Worm (Caenorhabditis elegans) whole organism, young adult: ENCODE measurements around the gene ZK228.4.

Experiments
- B0019.2 ChIP-seq: fragments of 200-800 bp; sonication (Bioruptor generic); conservative IDR thresholded peaks from 2 replicates; pipeline ENCODE4 v1.3.6; 2022; ENCODE audit warnings: missing genetic modification reagents, missing genetic modification characterization, missing compliant biosample characterization
- C06A6.2 ChIP-seq: fragments of 200-800 bp; sonication (Bioruptor generic); conservative IDR thresholded peaks from 2 replicates; pipeline ENCODE4 v1.3.6; 2022; ENCODE audit warnings: missing genetic modification characterization, missing compliant biosample characterization
- F49E8.2 ChIP-seq: sonication (generic microtip); optimal IDR thresholded peaks from 3 replicates; lab custom pipeline; 2017; ENCODE audit warnings: missing genetic modification characterization, mild to moderate bottlenecking, missing compliant biosample characterization, antibody characterized with exemption, moderate library complexity; ENCODE audit not compliant: insufficient read depth
- K12H6.12 ChIP-seq: fragments of 200-800 bp; sonication (Bioruptor generic); optimal IDR thresholded peaks from 2 replicates; lab custom pipeline; 2018; ENCODE audit warnings: mild to moderate bottlenecking, missing genetic modification characterization, missing compliant biosample characterization
- Y53F4B.3 ChIP-seq: fragments of 200-800 bp; sonication (Bioruptor generic); IDR thresholded peaks from 2 replicates; pipeline ENCODE4 v1.3.6; 2022; ENCODE audit warnings: missing genetic modification reagents, missing genetic modification characterization, missing compliant biosample characterization
- Y67H2A.10 ChIP-seq: fragments of 200-800 bp; sonication (Bioruptor generic); conservative IDR thresholded peaks from 2 replicates; pipeline ENCODE4 v1.3.6; 2022; ENCODE audit warnings: missing genetic modification reagents, missing genetic modification characterization, missing compliant biosample characterization
- Y79H2A.3 ChIP-seq: fragments of 200-800 bp; sonication (Bioruptor generic); conservative IDR thresholded peaks from 2 replicates; pipeline ENCODE4 v1.3.6; 2022; ENCODE audit warnings: missing genetic modification reagents, missing genetic modification characterization, missing compliant biosample characterization
- athp-1 ChIP-seq: sonication (generic microtip); optimal IDR thresholded peaks from 2 replicates; lab custom pipeline; 2017; ENCODE audit warnings: mild to moderate bottlenecking, missing genetic modification characterization, missing compliant biosample characterization
- attf-3 ChIP-seq: fragments of 200-800 bp; sonication (Bioruptor generic); conservative IDR thresholded peaks from 2 replicates; pipeline ENCODE4 v1.3.6; 2022; ENCODE audit warnings: missing genetic modification reagents, missing genetic modification characterization, missing compliant biosample characterization
- cebp-1 ChIP-seq, 2 experiments: fragments of 200-800 bp in 1 of 2; sonication (Bioruptor generic) in 1 of 2; sonication (generic microtip) in 1 of 2; IDR thresholded peaks in 1 of 2; optimal IDR thresholded peaks in 1 of 2; 2 replicates each; pipeline versions ENCODE4 v1.3.6 to Lab custom; 2017 to 2022; ENCODE audit warnings: missing compliant biosample characterization in 2 of 2, missing genetic modification characterization in 2 of 2, mild to moderate bottlenecking in 1 of 2, missing genetic modification reagents in 1 of 2, moderate library complexity in 1 of 2
- ceh-27 ChIP-seq: fragments of 200-800 bp; sonication (Bioruptor generic); optimal IDR thresholded peaks from 2 replicates; lab custom pipeline; 2018; ENCODE audit warnings: mild to moderate bottlenecking, missing genetic modification characterization, moderate library complexity, missing compliant biosample characterization
- ceh-40 ChIP-seq: fragments of 200-800 bp; sonication (Bioruptor generic); IDR thresholded peaks from 2 replicates; pipeline ENCODE4 v1.3.6; 2022; ENCODE audit warnings: missing genetic modification characterization, missing compliant biosample characterization
- chd-7 ChIP-seq: sonication (generic microtip); optimal IDR thresholded peaks from 2 replicates; lab custom pipeline; 2016; ENCODE audit warnings: mild to moderate bottlenecking, missing genetic modification characterization, moderate library complexity, missing compliant biosample characterization
- die-1 ChIP-seq: sonication (generic microtip); optimal IDR thresholded peaks from 2 replicates; lab custom pipeline; 2016; ENCODE audit warnings: missing genotype, mild to moderate bottlenecking, missing genetic modification characterization, missing compliant biosample characterization
- dox-1 ChIP-seq: fragments of 200-800 bp; sonication (Bioruptor generic); IDR thresholded peaks from 2 replicates; pipeline ENCODE4 v1.3.6; 2022; ENCODE audit warnings: missing genetic modification reagents, missing genetic modification characterization, missing compliant biosample characterization
- efl-1 ChIP-seq: fragments of 150-350 bp; optimal IDR thresholded peaks from 2 replicates; lab custom pipeline; 2014; ENCODE audit warnings: missing biosample characterization, missing genetic modification reagents, missing genetic modification characterization
- egl-18 ChIP-seq: fragments of 200-800 bp; sonication (Bioruptor generic); IDR thresholded peaks from 2 replicates; pipeline ENCODE4 v1.3.6; 2022; ENCODE audit warnings: missing genetic modification reagents, missing genetic modification characterization, missing compliant biosample characterization
- egrh-3 ChIP-seq: fragments of 200-800 bp; sonication (Bioruptor generic); IDR thresholded peaks from 2 replicates; pipeline ENCODE4 v1.3.6; 2022; ENCODE audit warnings: missing genetic modification reagents, missing genetic modification characterization, missing compliant biosample characterization
- hlh-12 ChIP-seq: sonication (generic microtip); optimal IDR thresholded peaks from 2 replicates; lab custom pipeline; 2016; ENCODE audit warnings: missing genetic modification characterization, missing compliant biosample characterization
- hlh-26 ChIP-seq: fragments of 200-800 bp; sonication (Bioruptor generic); conservative IDR thresholded peaks from 2 replicates; pipeline ENCODE4 v1.3.6; 2022; ENCODE audit warnings: missing genetic modification reagents, missing genetic modification characterization, missing compliant biosample characterization
- hmg-1.2 ChIP-seq: fragments of 200-800 bp; sonication (Bioruptor generic); IDR thresholded peaks from 2 replicates; pipeline ENCODE4 v1.3.6; 2022; ENCODE audit warnings: missing genetic modification reagents, missing genetic modification characterization, missing compliant biosample characterization
- hsf-1 ChIP-seq: fragments of 200-800 bp; sonication (Bioruptor generic); IDR thresholded peaks from 2 replicates; pipeline ENCODE4 v1.3.6; 2022; ENCODE audit warnings: missing genetic modification reagents, missing genetic modification characterization, missing compliant biosample characterization
- let-526 ChIP-seq: fragments of 200-800 bp; sonication (Bioruptor generic); IDR thresholded peaks from 2 replicates; pipeline ENCODE4 v1.3.6; 2022; ENCODE audit warnings: missing genetic modification reagents, missing genetic modification characterization, missing compliant biosample characterization
- let-607 ChIP-seq, 2 experiments: fragments of 200-800 bp in 1 of 2; sonication (Bioruptor generic) in 1 of 2; sonication (generic microtip) in 1 of 2; optimal IDR thresholded peaks; 2 replicates each; lab custom pipeline; 2016 to 2018; ENCODE audit warnings: mild to moderate bottlenecking in 2 of 2, missing compliant biosample characterization in 2 of 2, missing genetic modification characterization in 2 of 2, moderate library complexity in 2 of 2, missing genotype in 1 of 2
- lin-26 ChIP-seq: fragments of 200-800 bp; sonication (Bioruptor generic); IDR thresholded peaks from 2 replicates; pipeline ENCODE4 v1.3.6; 2022; ENCODE audit warnings: missing genetic modification reagents, missing genetic modification characterization, missing compliant biosample characterization
- lsl-1 ChIP-seq: fragments of 200-800 bp; sonication (Bioruptor generic); optimal IDR thresholded peaks from 2 replicates; lab custom pipeline; 2018; ENCODE audit warnings: mild to moderate bottlenecking, missing genetic modification characterization, moderate library complexity, missing compliant biosample characterization
- mcd-1 ChIP-seq: fragments of 200-800 bp; sonication (Bioruptor generic); IDR thresholded peaks from 2 replicates; pipeline ENCODE4 v1.3.6; 2022; ENCODE audit warnings: missing genetic modification reagents, missing genetic modification characterization, missing compliant biosample characterization
- mel-28 ChIP-seq: sonication (generic microtip); optimal IDR thresholded peaks from 2 replicates; lab custom pipeline; 2016; ENCODE audit warnings: borderline replicate concordance, mild to moderate bottlenecking, missing genetic modification characterization, missing compliant biosample characterization
- nfya-1 ChIP-seq: sonication (generic microtip); optimal IDR thresholded peaks from 2 replicates; lab custom pipeline; 2017; ENCODE audit warnings: antibody characterized with exemption, missing compliant biosample characterization, missing genetic modification characterization, borderline replicate concordance; ENCODE audit not compliant: insufficient read depth
- nfyb-1 ChIP-seq: fragments of 200-800 bp; sonication (Bioruptor generic); IDR thresholded peaks from 2 replicates; pipeline ENCODE4 v1.3.6; 2022; ENCODE audit warnings: missing genetic modification reagents, missing genetic modification characterization, missing compliant biosample characterization
- sea-2 ChIP-seq: fragments of 200-800 bp; sonication (Bioruptor generic); IDR thresholded peaks from 2 replicates; pipeline ENCODE4 v1.3.6; 2022; ENCODE audit warnings: missing genetic modification characterization, missing compliant biosample characterization
- snpc-1.3 ChIP-seq: sonication (generic microtip); optimal IDR thresholded peaks from 2 replicates; lab custom pipeline; 2017; ENCODE audit warnings: missing genetic modification characterization, mild to moderate bottlenecking, missing compliant biosample characterization, antibody characterized with exemption, moderate library complexity, missing genotype, missing genetic modification reagents; ENCODE audit not compliant: insufficient read depth
- snpc-3.4 ChIP-seq: sonication (generic microtip); optimal IDR thresholded peaks from 2 replicates; lab custom pipeline; 2017; ENCODE audit warnings: missing genetic modification characterization, mild to moderate bottlenecking, missing compliant biosample characterization, antibody characterized with exemption, moderate library complexity, missing genotype, missing genetic modification reagents
- snpc-4 ChIP-seq, 5 experiments: fragments of 150-350 bp in 1 of 5; sonication (generic microtip) in 4 of 5; optimal IDR thresholded peaks; 2 replicates each; lab custom pipeline; 2014 to 2018; ENCODE audit warnings: missing genetic modification characterization in 5 of 5, missing biosample characterization in 3 of 5, antibody characterized with exemption in 2 of 5, mild to moderate bottlenecking in 2 of 5, missing compliant biosample characterization in 2 of 5, missing genotype in 2 of 5, moderate library complexity in 2 of 5, missing genetic modification reagents in 1 of 5
- somi-1 ChIP-seq: fragments of 200-800 bp; sonication (Bioruptor generic); optimal IDR thresholded peaks from 2 replicates; lab custom pipeline; 2018; ENCODE audit warnings: mild to moderate bottlenecking, missing genetic modification characterization, missing compliant biosample characterization
- tbp1 ChIP-seq: fragments of 200-800 bp; sonication (Bioruptor generic); optimal IDR thresholded peaks from 2 replicates; lab custom pipeline; 2018; ENCODE audit warnings: mild to moderate bottlenecking, missing genetic modification characterization, missing compliant biosample characterization
- zfh-2 ChIP-seq: fragments of 200-800 bp; sonication (Bioruptor generic); conservative IDR thresholded peaks from 2 replicates; pipeline ENCODE4 v1.3.6; 2022; ENCODE audit warnings: missing genetic modification reagents, missing genetic modification characterization, missing compliant biosample characterization
- zim-3 ChIP-seq: sonication (generic microtip); optimal IDR thresholded peaks from 2 replicates; lab custom pipeline; 2017; ENCODE audit warnings: mild to moderate bottlenecking, missing genetic modification characterization, moderate library complexity, missing compliant biosample characterization
- ztf-28 ChIP-seq: fragments of 200-800 bp; sonication (Bioruptor generic); IDR thresholded peaks from 2 replicates; pipeline ENCODE4 v1.3.6; 2022; ENCODE audit warnings: missing genetic modification reagents, missing genetic modification characterization, missing compliant biosample characterization
- ztf-3 ChIP-seq: fragments of 200-800 bp; sonication (Bioruptor generic); optimal IDR thresholded peaks from 2 replicates; lab custom pipeline; 2018; ENCODE audit warnings: mild to moderate bottlenecking, missing genetic modification characterization, missing compliant biosample characterization

Gene ZK228.4

DNA sequence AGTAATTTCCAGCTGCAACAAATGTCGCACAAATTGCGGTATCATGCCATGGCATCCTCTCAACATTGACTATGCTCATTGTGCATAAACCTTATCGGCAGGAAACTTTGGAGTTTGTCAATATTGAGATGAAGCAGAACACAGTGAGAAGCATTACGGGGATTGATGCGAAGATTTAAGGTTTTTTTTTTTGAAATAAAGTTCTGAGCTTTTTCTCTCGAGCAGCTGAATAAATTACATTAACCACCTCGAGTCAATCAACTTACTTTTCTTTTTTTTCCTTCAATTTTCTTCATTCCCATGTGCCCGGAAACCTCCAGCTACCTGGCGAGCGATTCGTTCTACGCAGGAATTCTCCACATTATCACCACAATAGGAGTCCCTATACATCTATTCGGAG, 13.5 kb downstream of the ZK228.4 start, which contains the start of gene srh-179:
srh-179 (plus strand) TSS at position 301 of the 400 bp plus-strand sequence.
- TF ChIP-seq nfya-1 (no peak), hlh-26 (GFP tag; lab: Robert Waterston, UW) (no peak), Y53F4B.3 (no peak), B0019.2 (GFP tag; lab: Robert Waterston, UW) (no peak), zim-3 (tag; lab: Kevin White, UChicago) (no peak), let-526 (GFP tag; lab: Robert Waterston, UW) (no peak), snpc-3.4 (tag; lab: Kevin White, UChicago) (no peak), die-1 (tag; lab: Kevin White, UChicago) (no peak), chd-7 (no peak), sea-2 (GFP tag; lab: Robert Waterston, UW) (no peak), somi-1 (GFP tag; lab: Kevin White, UChicago) (no peak), hsf-1 (GFP tag; lab: Robert Waterston, UW) (no peak), athp-1 (tag; lab: Kevin White, UChicago) (no peak), F49E8.2 (tag; lab: Kevin White, UChicago) (no peak), ceh-40 (GFP tag; lab: Robert Waterston, UW) (no peak), lsl-1 (GFP tag; lab: Kevin White, UChicago) (no peak)

ce11 chrV:18480231-18480630, 17.6 kb downstream of the ZK228.4 start, which contains the start of gene srh-178:
srh-178 (minus strand) TSS chrV:18480331.
- TF ChIP-seq lin-26 (GFP tag; lab: Robert Waterston, UW) = no peak
- TF ChIP-seq nfya-1 = no peak
- no peak for TF ChIP-seq snpc-1.3
- no peak for TF ChIP-seq dox-1 (GFP tag; lab: Robert Waterston, UW)
- no peak for TF ChIP-seq Y67H2A.10

ce11 chrV:18487158-18487557, 24.6 kb downstream of the ZK228.4 start, which contains the start of gene Y51A2D.18:
Y51A2D.18 (minus strand) TSS chrV:18487258.
- no peak for TF ChIP-seq C06A6.2 (GFP tag; lab: Robert Waterston, UW)
- TF ChIP-seq hlh-12 (tag; lab: Kevin White, UChicago) = no peak
- TF ChIP-seq lsl-1 (GFP tag; lab: Kevin White, UChicago) = no peak
- no peak for TF ChIP-seq attf-3 (GFP tag; lab: Robert Waterston, UW)
- TF ChIP-seq nfyb-1 (GFP tag; lab: Robert Waterston, UW) = no peak
- TF ChIP-seq F49E8.2 (tag; lab: Kevin White, UChicago) = no peak
- no peak for TF ChIP-seq mel-28 (tag; lab: Kevin White, UChicago)
- TF ChIP-seq ceh-40 (GFP tag; lab: Robert Waterston, UW) = no peak
- TF ChIP-seq zim-3 (tag; lab: Kevin White, UChicago) = no peak
- TF ChIP-seq hmg-1.2 (GFP tag; lab: Robert Waterston, UW) = no peak
- no peak for TF ChIP-seq hsf-1 (GFP tag; lab: Robert Waterston, UW)
- TF ChIP-seq sea-2 (GFP tag; lab: Robert Waterston, UW) = no peak
- TF ChIP-seq K12H6.12 = no peak

DNA sequence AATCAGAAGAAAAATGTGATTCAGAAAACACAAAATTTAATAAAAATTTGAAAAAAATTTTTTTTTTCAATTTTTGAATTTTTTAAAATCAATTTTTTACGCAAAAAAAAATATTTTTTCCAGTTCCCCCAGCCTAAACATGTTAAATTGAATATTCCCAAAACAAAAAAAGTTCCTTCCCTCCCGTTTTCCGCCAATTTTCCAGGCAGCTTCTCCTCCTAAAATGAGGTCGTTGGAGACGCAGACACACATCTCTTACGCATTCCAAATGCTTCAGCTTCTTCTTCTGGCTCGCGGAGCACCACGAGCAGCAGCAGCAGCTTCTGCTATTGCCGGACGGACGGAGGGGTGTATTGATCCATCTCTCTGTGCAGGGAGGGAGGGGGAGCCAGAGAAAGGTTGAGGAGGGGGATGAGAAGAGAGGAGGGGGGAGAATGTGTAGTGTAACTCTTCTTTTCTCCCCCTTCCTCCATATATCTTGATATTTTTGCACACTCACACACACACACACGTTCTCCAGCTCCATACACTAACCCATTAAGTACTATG, 27.8 kb downstream of the ZK228.4 start:
- TF ChIP-seq ceh-27 (GFP tag; lab: Kevin White, UChicago) (peak; percentile 35), hlh-12 (tag; lab: Kevin White, UChicago) (no peak), mcd-1 (peak; percentile 44; the same call in 1 of the 2 replicates), let-607 (tag; optimal IDR thresholded peaks at IDR 0.05; lab: Kevin White, UChicago) (no peak), somi-1 (GFP tag; lab: Kevin White, UChicago) (no peak), egl-18 (GFP tag; lab: Robert Waterston, UW) (no peak), cebp-1 (GFP tag; IDR thresholded peaks at IDR 0.05; lab: Robert Waterston, UW) (no peak), cebp-1 (tag; optimal IDR thresholded peaks at IDR 0.05; lab: Kevin White, UChicago) (peak; percentile 31), efl-1 (GFP tag; lab: Kevin White, UChicago) (no peak), zfh-2 (peak; percentile 95), Y79H2A.3 (GFP tag; lab: Robert Waterston, UW) (no peak), egrh-3 (GFP tag; lab: Robert Waterston, UW) (peak; percentile 84), snpc-4 (GFP tag; optimal IDR thresholded peaks at IDR 0.05; lab: Kevin White, UChicago) (no peak), snpc-4 (tag; optimal IDR thresholded peaks at IDR 0.05; lab: Kevin White, UChicago) (no peak), tbp1 (GFP tag; lab: Kevin White, UChicago) (no peak), ztf-3 (GFP tag; lab: Kevin White, UChicago) (no peak), ztf-28 (GFP tag; lab: Robert Waterston, UW) (no peak)
